Fruit fly (Drosophila melanogaster) whole organism, wandering third instar larva: ENCODE results near the gene Irk2.

ENCODE experiments used
- Abd-B ChIP-seq: fragments of >200 bp; optimal IDR thresholded peaks from 2 replicates; lab custom pipeline; 2017; ENCODE audit warnings: missing biosample characterization, missing genetic modification characterization
- CG32264 ChIP-seq: fragments of 200-800 bp; sonication (Bioruptor generic); optimal IDR thresholded peaks from 2 replicates; lab custom pipeline; 2016; ENCODE audit warnings: missing biosample characterization, missing genetic modification characterization
- Dfd ChIP-seq: fragments of >200 bp; optimal IDR thresholded peaks from 2 replicates; lab custom pipeline; 2017; ENCODE audit warnings: missing biosample characterization, missing genetic modification characterization
- Dif ChIP-seq: fragments of 200-275, 200-300 bp; sonication (Bioruptor generic); optimal IDR thresholded peaks from 2 replicates; lab custom pipeline; 2018; ENCODE audit warnings: missing biosample characterization, missing genetic modification characterization; ENCODE audit not compliant: partially characterized antibody
- HLH106 ChIP-seq: fragments of 200-800 bp; optimal IDR thresholded peaks from 3 replicates; lab custom pipeline; 2019; ENCODE audit warnings: missing biosample characterization, mild to moderate bottlenecking, missing genetic modification characterization, moderate library complexity
- Hnf4 ChIP-seq: fragments of 200-800 bp; sonication (Bioruptor generic); optimal IDR thresholded peaks from 2 replicates; lab custom pipeline; 2016; ENCODE audit warnings: missing biosample characterization, mild to moderate bottlenecking, missing genetic modification characterization
- Hr78 ChIP-seq: fragments of >200 bp; optimal IDR thresholded peaks from 2 replicates; lab custom pipeline; 2017; ENCODE audit warnings: missing biosample characterization, missing genetic modification characterization
- Hr83 ChIP-seq: fragments of 200-300 bp; sonication (Bioruptor generic); optimal IDR thresholded peaks from 2 replicates; lab custom pipeline; 2016; ENCODE audit warnings: missing biosample characterization, mild to moderate bottlenecking, missing genetic modification characterization, moderate library complexity; ENCODE audit not compliant: poor library complexity, severe bottlenecking
- Mio ChIP-seq: sonication (Bioruptor generic); optimal IDR thresholded peaks from 2 replicates; lab custom pipeline; 2016; ENCODE audit warnings: missing biosample characterization, missing genetic modification characterization
- N ChIP-seq: fragments of >200 bp; optimal IDR thresholded peaks from 2 replicates; lab custom pipeline; 2018; ENCODE audit warnings: missing biosample characterization, missing external identifiers, missing genetic modification characterization
- OdsH ChIP-seq: fragments of 200-800 bp; sonication (Bioruptor generic); optimal IDR thresholded peaks from 2 replicates; lab custom pipeline; 2016; ENCODE audit warnings: missing biosample characterization, mild to moderate bottlenecking, missing genetic modification characterization
- Sp1 ChIP-seq: fragments of 200-800 bp; sonication (Bioruptor generic); optimal IDR thresholded peaks from 3 replicates; lab custom pipeline; 2019; ENCODE audit warnings: missing biosample characterization, mild to moderate bottlenecking, missing genetic modification characterization, moderate library complexity
- Vsx2 ChIP-seq: fragments of 200-300, 225-300 bp; sonication (Bioruptor generic); optimal IDR thresholded peaks from 2 replicates; lab custom pipeline; 2018; ENCODE audit warnings: missing biosample characterization, missing genetic modification characterization; ENCODE audit not compliant: partially characterized antibody
- br ChIP-seq: fragments of 200-800 bp; sonication (Bioruptor generic); optimal IDR thresholded peaks from 2 replicates; lab custom pipeline; 2016; ENCODE audit warnings: missing biosample characterization, missing genetic modification characterization
- brk ChIP-seq: fragments of 200-800 bp; sonication (Bioruptor generic); optimal IDR thresholded peaks from 2 replicates; lab custom pipeline; 2016; ENCODE audit warnings: missing biosample characterization, mild to moderate bottlenecking, missing genetic modification characterization
- dl ChIP-seq, 2 experiments: fragments of 175-275, 200-275 bp in 1 of 2; fragments of 200-275 bp in 1 of 2; sonication (Bioruptor generic); optimal IDR thresholded peaks; lab custom pipeline; 2018; ENCODE audit warnings: mild to moderate bottlenecking in 2 of 2, missing biosample characterization in 2 of 2, missing genetic modification characterization in 2 of 2, moderate library complexity in 2 of 2; ENCODE audit not compliant: partially characterized antibody in 2 of 2, insufficient read depth in 1 of 2
- dmrt93B ChIP-seq: fragments of 200-800 bp; sonication (Bioruptor generic); optimal IDR thresholded peaks from 2 replicates; lab custom pipeline; 2018; ENCODE audit warnings: missing biosample characterization, mild to moderate bottlenecking, missing genetic modification characterization
- ey ChIP-seq: fragments of 200-800 bp; sonication (Bioruptor generic); optimal IDR thresholded peaks from 2 replicates; lab custom pipeline; 2016; ENCODE audit warnings: missing biosample characterization, missing genetic modification characterization
- foxo ChIP-seq, 2 experiments: fragments of 200-800 bp; sonication (Bioruptor generic); optimal IDR thresholded peaks; 2 replicates in 1 of 2; 3 replicates in 1 of 2; lab custom pipeline; 2016 to 2017; ENCODE audit warnings: missing biosample characterization in 2 of 2, missing genetic modification characterization in 2 of 2
- fru ChIP-seq: fragments of 200-800 bp; sonication (Bioruptor generic); optimal IDR thresholded peaks from 3 replicates; lab custom pipeline; 2016; ENCODE audit warnings: missing biosample characterization, mild to moderate bottlenecking, missing genetic modification characterization
- h ChIP-seq: fragments of 200-800 bp; sonication (Bioruptor generic); optimal IDR thresholded peaks from 3 replicates; lab custom pipeline; 2016; ENCODE audit warnings: missing biosample characterization, mild to moderate bottlenecking, missing genetic modification characterization
- jim ChIP-seq: fragments of 175-275, 200-325 bp; sonication (Bioruptor generic); optimal IDR thresholded peaks from 2 replicates; lab custom pipeline; 2016; ENCODE audit warnings: missing biosample characterization, mild to moderate bottlenecking, missing genetic modification characterization
- lola ChIP-seq: fragments of >200 bp; optimal IDR thresholded peaks from 2 replicates; lab custom pipeline; 2017; ENCODE audit warnings: missing biosample characterization, missing genetic modification characterization
- pan ChIP-seq: fragments of >200 bp; optimal IDR thresholded peaks from 2 replicates; lab custom pipeline; 2017
- psq ChIP-seq: fragments of 200-800 bp; sonication (Bioruptor generic); optimal IDR thresholded peaks from 3 replicates; lab custom pipeline; 2017; ENCODE audit warnings: missing biosample characterization, mild to moderate bottlenecking, missing genetic modification characterization, moderate library complexity
- rgr ChIP-seq: fragments of 200-800 bp; sonication (Bioruptor generic); optimal IDR thresholded peaks from 3 replicates; lab custom pipeline; 2016; ENCODE audit warnings: missing biosample characterization, mild to moderate bottlenecking, missing genetic modification characterization
- sage ChIP-seq: fragments of 200-800 bp; sonication (Bioruptor generic); optimal IDR thresholded peaks from 2 replicates; lab custom pipeline; 2016; ENCODE audit warnings: missing biosample characterization, mild to moderate bottlenecking, missing genetic modification characterization
- tai ChIP-seq: sonication (Bioruptor generic); optimal IDR thresholded peaks from 2 replicates; lab custom pipeline; 2016; ENCODE audit warnings: missing biosample characterization, missing genetic modification characterization
- usp ChIP-seq: fragments of >200 bp; optimal IDR thresholded peaks from 2 replicates; lab custom pipeline; 2017; ENCODE audit warnings: missing biosample characterization, missing genetic modification characterization
- woc ChIP-seq: sonication (Bioruptor generic); optimal IDR thresholded peaks from 2 replicates; lab custom pipeline; 2016; ENCODE audit warnings: missing biosample characterization, mild to moderate bottlenecking, missing genetic modification characterization

Irk2 gene

DNA sequence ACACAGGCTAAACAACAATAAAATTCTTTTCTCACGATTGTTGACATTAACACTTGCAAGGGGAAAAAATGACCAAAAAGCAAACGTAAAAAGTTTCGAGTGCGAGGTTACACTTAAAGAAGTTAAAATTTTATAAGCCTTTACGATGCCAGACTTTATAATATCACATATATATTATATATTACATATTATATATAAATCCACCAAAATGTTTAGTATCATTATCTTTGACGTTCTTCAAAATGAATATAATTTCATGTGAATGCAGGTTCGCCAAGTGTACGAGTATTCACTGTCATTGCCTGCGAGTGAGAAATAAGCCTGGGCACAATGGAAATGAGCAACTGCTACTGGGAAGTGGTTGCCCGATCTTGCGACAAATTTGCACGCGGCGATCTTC lies 10.9 kb downstream of the Irk2 start:
- TF ChIP-seq OdsH (peak; percentile 73), brk (peak; percentile 74), foxo (GFP tag; optimal IDR thresholded peaks at IDR 0.05; lab: Kevin White, UChicago) (peak in 1 of 2 experiments; percentile 57), Hr83 (no peak), Hnf4 (GFP tag; lab: Kevin White, UChicago) (peak; percentile 24), sage (peak; percentile 40), HLH106 (tag; lab: Kevin White, UChicago) (peak; percentile 72), pan (lab: Kevin White, UChicago) (no peak), lola (no peak), ey (GFP tag; lab: Kevin White, UChicago) (peak; percentile 15), psq (GFP tag; lab: Kevin White, UChicago) (peak; percentile 85), tai (GFP tag; lab: Kevin White, UChicago) (no peak), Sp1 (GFP tag; lab: Kevin White, UChicago) (peak; percentile 82), h (GFP tag; lab: Kevin White, UChicago) (peak; percentile 70), dmrt93B (GFP tag; lab: Kevin White, UChicago) (peak; percentile 56), rgr (GFP tag; lab: Kevin White, UChicago) (peak; percentile 74), Vsx2 (GFP tag; lab: Kevin White, UChicago) (no peak), fru (GFP tag; lab: Kevin White, UChicago) (peak; percentile 74), woc (GFP tag; lab: Kevin White, UChicago) (peak; percentile 35)

DNA sequence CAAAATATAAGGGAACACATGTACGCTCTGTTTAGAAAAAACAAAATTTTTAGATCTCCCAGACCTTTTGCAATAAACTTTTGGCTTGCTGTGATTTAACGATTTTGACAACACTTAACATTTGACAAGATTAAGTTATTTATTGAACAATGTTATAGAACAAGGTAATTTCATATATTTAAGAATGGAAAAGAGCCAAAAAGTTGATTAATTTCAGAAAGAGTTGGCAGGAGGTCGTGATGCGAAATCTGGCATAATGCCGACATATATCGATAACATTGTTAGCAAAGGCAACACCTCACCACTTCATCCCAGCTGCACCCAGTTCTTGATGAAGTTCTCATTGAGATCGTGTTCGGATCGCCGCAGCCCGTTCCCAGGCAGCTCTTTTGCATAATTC lies 11.9 kb downstream of the Irk2 start, which contains the start of gene CG34289:
CG34289 (minus strand) TSS at position 101 of the 400 bp plus-strand sequence.
- TF ChIP-seq HLH106 (tag; lab: Kevin White, UChicago) (no peak), h (GFP tag; lab: Kevin White, UChicago) (no peak), CG32264 (no peak), sage (no peak), N (no peak), dl (GFP tag; optimal IDR thresholded peaks at IDR 0.05; lab: Kevin White, UChicago; ENCODE audit: insufficient read depth in 1 of 2, partially characterized antibody in 2 of 2) (no peak), Abd-B (GFP tag; lab: Kevin White, UChicago) (no peak), psq (GFP tag; lab: Kevin White, UChicago) (no peak), Dif (GFP tag; lab: Kevin White, UChicago) (no peak), dmrt93B (GFP tag; lab: Kevin White, UChicago) (no peak)

DNA sequence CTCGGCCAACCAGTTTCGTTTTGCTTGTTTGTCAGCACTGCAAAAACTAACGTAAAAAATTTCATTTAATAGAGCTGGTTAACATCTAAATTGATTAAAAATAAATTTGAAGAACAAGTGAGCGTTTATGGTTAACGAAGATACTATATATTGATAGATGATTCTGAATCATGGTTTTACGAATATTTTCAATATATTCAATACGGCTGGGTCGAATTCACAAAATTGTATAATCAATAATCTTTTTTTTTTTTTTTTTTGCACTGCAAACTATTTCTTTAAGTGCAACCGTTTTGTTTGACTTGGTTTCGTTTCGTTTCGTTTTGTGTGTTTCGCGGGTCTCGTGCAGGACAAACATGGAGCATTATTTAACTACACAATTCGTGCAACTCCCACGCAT lies 14.5 kb downstream of the Irk2 start:
- TF ChIP-seq ey (GFP tag; lab: Kevin White, UChicago) (peak; percentile 41), Sp1 (GFP tag; lab: Kevin White, UChicago) (peak; percentile 56), woc (GFP tag; lab: Kevin White, UChicago) (peak; percentile 6), HLH106 (tag; lab: Kevin White, UChicago) (peak; percentile 54), Vsx2 (GFP tag; lab: Kevin White, UChicago) (no peak), usp (GFP tag; lab: Kevin White, UChicago) (no peak), fru (GFP tag; lab: Kevin White, UChicago) (peak; percentile 67), Hnf4 (GFP tag; lab: Kevin White, UChicago) (no peak), br (GFP tag; lab: Kevin White, UChicago) (peak; percentile 8), Hr83 (no peak), rgr (GFP tag; lab: Kevin White, UChicago) (peak; percentile 45), tai (GFP tag; lab: Kevin White, UChicago) (peak; percentile 26), foxo (GFP tag; optimal IDR thresholded peaks at IDR 0.05; lab: Kevin White, UChicago) (peak in 1 of 2 experiments; percentile 63), psq (GFP tag; lab: Kevin White, UChicago) (peak; percentile 29), OdsH (peak; percentile 57), h (GFP tag; lab: Kevin White, UChicago) (peak; percentile 59), Mio (GFP tag; lab: Kevin White, UChicago) (no peak)

DNA sequence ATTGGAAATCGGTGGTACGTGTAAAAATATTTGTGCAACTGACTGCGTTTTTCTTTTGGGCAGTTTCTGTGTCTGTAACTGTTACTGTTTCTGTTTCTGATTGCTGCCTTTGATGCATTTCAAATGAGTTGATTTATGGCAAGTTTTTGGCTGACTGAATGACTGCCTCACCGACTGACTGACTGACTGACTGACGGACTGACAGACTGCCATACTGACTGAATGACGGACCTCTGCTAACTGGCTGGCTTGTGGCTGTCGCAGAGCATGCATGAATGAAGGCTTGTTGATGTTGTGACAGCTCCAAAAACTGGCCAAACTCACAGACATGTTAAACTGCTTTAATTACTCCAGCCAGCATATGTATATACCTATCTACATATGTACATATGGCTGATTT lies 15.7 kb downstream of the Irk2 start:
- no peak for TF ChIP-seq brk
- TF ChIP-seq dl (GFP tag; optimal IDR thresholded peaks at IDR 0.05; lab: Kevin White, UChicago; ENCODE audit: insufficient read depth in 1 of 2, partially characterized antibody in 2 of 2) = no peak
- no peak for TF ChIP-seq Sp1 (GFP tag; lab: Kevin White, UChicago)
- no peak for TF ChIP-seq OdsH
- TF ChIP-seq foxo (GFP tag; optimal IDR thresholded peaks at IDR 0.05; lab: Kevin White, UChicago) = no peak
- TF ChIP-seq Dfd (GFP tag; lab: Kevin White, UChicago) = no peak
- no peak for TF ChIP-seq dmrt93B (GFP tag; lab: Kevin White, UChicago)
- TF ChIP-seq Dif (GFP tag; lab: Kevin White, UChicago) = no peak
- no peak for TF ChIP-seq Mio (GFP tag; lab: Kevin White, UChicago)
- TF ChIP-seq Hr83 = no peak
- no peak for TF ChIP-seq sage
- no peak for TF ChIP-seq N
- no peak for TF ChIP-seq br (GFP tag; lab: Kevin White, UChicago)
- TF ChIP-seq woc (GFP tag; lab: Kevin White, UChicago) = no peak
- no peak for TF ChIP-seq usp (GFP tag; lab: Kevin White, UChicago)
- TF ChIP-seq Vsx2 (GFP tag; lab: Kevin White, UChicago) = no peak
- TF ChIP-seq jim = no peak
- TF ChIP-seq Hr78 = no peak
